Fruit fly (Drosophila melanogaster): ENCODE measurements around the gene CecC.

The CecC gene

DNA sequence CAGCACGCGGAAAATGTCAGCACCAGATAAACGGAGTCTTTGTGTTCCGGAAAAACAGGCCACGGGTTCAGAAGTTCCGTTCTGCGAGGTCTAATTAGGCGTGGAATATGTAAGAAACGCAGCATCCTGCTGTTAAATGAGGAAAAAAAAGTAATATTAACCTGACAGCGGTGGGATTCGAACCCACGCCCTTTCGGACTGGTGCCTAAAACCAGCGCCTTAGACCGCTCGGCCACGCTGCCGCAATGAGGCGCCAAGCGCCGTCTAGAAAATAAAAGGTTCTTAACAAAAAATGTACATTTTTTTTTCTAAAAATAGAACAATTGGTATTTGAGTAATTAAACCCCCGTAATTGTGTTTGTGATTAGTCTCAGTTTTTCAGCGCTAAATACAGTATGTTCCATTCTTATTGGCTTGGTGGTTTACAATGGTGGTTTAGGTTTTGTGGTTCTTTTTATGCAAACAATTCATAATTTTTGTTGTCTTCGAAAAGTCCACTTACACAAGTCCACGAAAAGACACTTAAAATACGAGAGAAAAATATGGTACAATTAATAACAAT, 31.6 kb downstream of the CecC start (continued):
- TF ChIP-seq CG42726 (GFP tag; IDR thresholded peaks at IDR 0.05; ENCODE audit: partially characterized antibody) (peak; percentile 62), exex (tag; optimal IDR thresholded peaks at IDR 0.05) (peak; percentile 56), E2f1 (GFP tag; IDR thresholded peaks at IDR 0.05) (no peak), sqz (GFP tag; optimal IDR thresholded peaks at IDR 0.05) (no peak), CG16813 (GFP tag; IDR thresholded peaks at IDR 0.05; ENCODE audit: partially characterized antibody) (peak; percentile 54; the same call in 2 of the 3 replicates), danr (GFP tag; IDR thresholded peaks at IDR 0.05) (no peak), CG2199 (GFP tag; IDR thresholded peaks at IDR 0.05) (0 out of 3 replicates have a peak, but pooled peaks have one; percentile 33), CG4820 (GFP tag; optimal IDR thresholded peaks at IDR 0.05) (no peak), CG6689 (GFP tag; IDR thresholded peaks at IDR 0.05) (no peak), wek (GFP tag; optimal IDR thresholded peaks at IDR 0.05) (no peak), wdn (GFP tag; IDR thresholded peaks at IDR 0.05) (no peak), odd (GFP tag; optimal IDR thresholded peaks at IDR 0.05) (no peak), CG30403 (GFP tag; optimal IDR thresholded peaks at IDR 0.05) (no peak), row (GFP tag; IDR thresholded peaks at IDR 0.05) (no peak), sens-2 (GFP tag; IDR thresholded peaks at IDR 0.05) (no peak), CG7357 (GFP tag; IDR thresholded peaks at IDR 0.05) (no peak), tna (GFP tag; IDR thresholded peaks at IDR 0.05; ENCODE audit: partially characterized antibody) (no peak; the same call in 1 of the 2 replicates), slbo (GFP tag; IDR thresholded peaks at IDR 0.05) (no peak), sens (GFP tag) (peak; percentile 69), so (GFP tag; IDR thresholded peaks at IDR 0.05) (no peak), CG14667 (GFP tag; IDR thresholded peaks at IDR 0.05) (no peak), Gug (GFP tag; IDR thresholded peaks at IDR 0.05) (no peak), Hsf (GFP tag; optimal IDR thresholded peaks at IDR 0.05) (no peak), Six4 (GFP tag; optimal IDR thresholded peaks at IDR 0.05) (no peak), Opbp (GFP tag; IDR thresholded peaks at IDR 0.05; ENCODE audit: partially characterized antibody) (peak; percentile 64; the same call in 2 of the 3 replicates), CG12769 (tag; optimal IDR thresholded peaks at IDR 0.05) (no peak), nom (GFP tag; optimal IDR thresholded peaks at IDR 0.05) (no peak), CG9727 (GFP tag; optimal IDR thresholded peaks at IDR 0.05) (no peak), CG6791 (GFP tag; IDR thresholded peaks at IDR 0.05; ENCODE audit: partially characterized antibody) (peak; percentile 78; the same call in 2 of the 3 replicates), ssp (GFP tag; IDR thresholded peaks at IDR 0.05) (no peak), inv (GFP tag; IDR thresholded peaks at IDR 0.05; ENCODE audit: partially characterized antibody) (peak; percentile 37; the same call in 1 of the 2 replicates), CG1792 (GFP tag; optimal IDR thresholded peaks at IDR 0.05) (no peak), hb (GFP tag; IDR thresholded peaks at IDR 0.05; ENCODE audit: partially characterized antibody) (peak; percentile 46; the same call in 1 of the 3 replicates), ttk (GFP tag; IDR thresholded peaks at IDR 0.05) (no peak), Dp (GFP tag; optimal IDR thresholded peaks at IDR 0.05) (no peak), Kr (GFP tag; optimal IDR thresholded peaks at IDR 0.05) (peak; percentile 48), Atf3 (GFP tag; optimal IDR thresholded peaks at IDR 0.05) (no peak), ase (GFP tag; IDR thresholded peaks at IDR 0.05) (no peak), p53 (GFP tag; optimal IDR thresholded peaks at IDR 0.05) (no peak), sna (GFP tag; IDR thresholded peaks at IDR 0.05; ENCODE audit: partially characterized antibody) (0 out of 2 replicates have a peak, but pooled peaks have one; percentile 19), bcd (GFP tag; optimal IDR thresholded peaks at IDR 0.05) (no peak), z (GFP tag; IDR thresholded peaks at IDR 0.05) (no peak), CG6254 (GFP tag; optimal IDR thresholded peaks at IDR 0.05) (no peak), CG16863 (GFP tag; optimal IDR thresholded peaks at IDR 0.05) (no peak), otp (GFP tag; IDR thresholded peaks at IDR 0.05) (0 out of 3 replicates have a peak, but pooled peaks have one; percentile 6), Scr (GFP tag; IDR thresholded peaks at IDR 0.05; ENCODE audit: partially characterized antibody) (peak; percentile 51), CG4328 (GFP tag; optimal IDR thresholded peaks at IDR 0.05) (no peak), repo (GFP tag; optimal IDR thresholded peaks at IDR 0.05) (no peak), BEAF-32 (GFP tag; optimal IDR thresholded peaks at IDR 0.05) (no peak), Dip3 (GFP tag; optimal IDR thresholded peaks at IDR 0.05) (no peak)

Data from whole organism, embryonic.